Worm (Caenorhabditis elegans) whole organism, L4 larva: ENCODE measurements around the gene lyst-1.

ENCODE experiments used
- ZK546.5 ChIP-seq, 2 experiments: sonication (generic microtip); optimal IDR thresholded peaks; 2 replicates each; lab custom pipeline; 2017; ENCODE audit warnings: missing biosample characterization in 2 of 2, missing genetic modification characterization in 2 of 2
- aha-1 ChIP-seq: fragments of 150-350 bp; peaks from one replicate; lab custom pipeline; 2014; ENCODE audit warnings: missing biosample characterization, missing genetic modification characterization
- daf-19 ChIP-seq: fragments of 200-800 bp; sonication (Bioruptor generic); conservative IDR thresholded peaks from 2 replicates; pipeline ENCODE4 v1.3.6; 2022; ENCODE audit warnings: missing genetic modification characterization, missing compliant biosample characterization
- lin-13 ChIP-seq: fragments of 150-350 bp; optimal IDR thresholded peaks from 2 replicates; lab custom pipeline; 2014; ENCODE audit warnings: missing biosample characterization, missing genetic modification reagents, missing genetic modification characterization
- lin-15B ChIP-seq: fragments of 150-350 bp; sonication (generic microtip); optimal IDR thresholded peaks from 3 replicates; lab custom pipeline; 2014; ENCODE audit warnings: missing biosample characterization, missing genetic modification characterization
- lin-29 ChIP-seq: fragments of 200-800 bp; sonication (Bioruptor generic); IDR thresholded peaks from 2 replicates; pipeline ENCODE4 v1.3.6; 2022; ENCODE audit warnings: missing genetic modification reagents, missing genetic modification characterization, missing compliant biosample characterization
- mep-1 ChIP-seq: fragments of 150-350 bp; sonication (generic microtip); optimal IDR thresholded peaks from 3 replicates; lab custom pipeline; 2014; ENCODE audit warnings: missing biosample characterization, missing genetic modification characterization
- nhr-11 ChIP-seq: fragments of 150-350 bp; optimal IDR thresholded peaks from 2 replicates; lab custom pipeline; 2014; ENCODE audit warnings: missing biosample characterization, missing genetic modification characterization
- nhr-28 ChIP-seq: fragments of 150-350 bp; optimal IDR thresholded peaks from 2 replicates; lab custom pipeline; 2014; ENCODE audit warnings: missing biosample characterization, missing genetic modification characterization
- nhr-41 ChIP-seq: fragments of 200-800 bp; sonication (Bioruptor generic); IDR thresholded peaks from 2 replicates; pipeline ENCODE4 v1.3.6; 2022; ENCODE audit warnings: missing genetic modification reagents, missing genetic modification characterization, missing compliant biosample characterization
- nhr-6 ChIP-seq: fragments of 150-350 bp; optimal IDR thresholded peaks from 2 replicates; lab custom pipeline; 2014; ENCODE audit warnings: missing biosample characterization, missing genetic modification characterization
- pqm-1 ChIP-seq: sonication (generic microtip); optimal IDR thresholded peaks from 2 replicates; lab custom pipeline; 2017; ENCODE audit warnings: missing biosample characterization, missing genetic modification characterization
- unc-130 ChIP-seq: sonication (generic microtip); optimal IDR thresholded peaks from 2 replicates; lab custom pipeline; 2016; ENCODE audit warnings: missing genetic modification reagents, missing genetic modification characterization, missing compliant biosample characterization
- unc-62 ChIP-seq, 3 experiments: fragments of 150-350 bp in 1 of 3; sonication (generic microtip); optimal IDR thresholded peaks in 2 of 3; peaks in 1 of 3; 1 replicate in 1 of 3; 2 replicates in 2 of 3; lab custom pipeline; 2014 to 2017; ENCODE audit warnings: missing biosample characterization in 3 of 3, missing genetic modification characterization in 3 of 3, missing genetic modification reagents in 3 of 3, missing genotype in 1 of 3

DNA sequence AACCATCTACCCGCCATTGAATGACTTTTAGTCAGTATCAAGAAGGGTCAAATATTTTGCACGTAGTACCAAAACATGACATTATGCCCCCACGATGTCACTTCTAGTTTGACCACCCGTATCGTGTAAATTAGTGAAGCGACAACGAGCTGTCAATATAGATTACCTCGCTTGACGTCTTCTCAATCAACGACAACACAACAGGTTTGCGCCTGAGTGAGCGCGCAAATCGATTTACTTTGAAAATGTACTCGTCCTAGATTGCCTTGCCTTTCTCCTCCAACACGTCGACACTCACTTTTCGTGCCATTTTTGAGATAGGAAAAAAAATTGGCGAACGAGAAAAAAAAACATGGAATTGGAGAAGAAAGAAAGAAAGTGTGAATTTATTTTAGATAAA is 39.7 kb upstream of the lyst-1 start:
- no peak for TF ChIP-seq unc-130 (GFP tag; lab: Kevin White, UChicago)
- TF ChIP-seq lin-15B, result no peak
- TF ChIP-seq lin-29 (GFP tag; lab: Robert Waterston, UW), result no peak
- no peak for TF ChIP-seq nhr-11 (tag; lab: Kevin White, UChicago)
- no peak for TF ChIP-seq pqm-1 (tag; lab: Kevin White, UChicago)
- peak; percentile 74 for TF ChIP-seq aha-1 (tag; lab: Kevin White, UChicago)
- TF ChIP-seq nhr-41 (GFP tag; lab: Robert Waterston, UW), result no peak
- peak in 1 of 2 experiments; percentile 99 for TF ChIP-seq unc-62 (GFP tag; optimal IDR thresholded peaks at IDR 0.05 in 1 of 2; lab: Kevin White, UChicago)
- TF ChIP-seq unc-62 (tag; optimal IDR thresholded peaks at IDR 0.05; lab: Kevin White, UChicago), result no peak
- peak; percentile 34 for TF ChIP-seq nhr-28 (tag; lab: Kevin White, UChicago)
- TF ChIP-seq nhr-6 (tag; lab: Kevin White, UChicago), result no peak
- TF ChIP-seq daf-19 (GFP tag; lab: Robert Waterston, UW), result no peak
- no peak for TF ChIP-seq lin-13 (GFP tag; lab: Kevin White, UChicago)
- TF ChIP-seq ZK546.5 (tag; optimal IDR thresholded peaks at IDR 0.05; lab: Kevin White, UChicago), result no peak
- peak; percentile 42 for TF ChIP-seq mep-1
